Fruit fly (Drosophila melanogaster) whole organism, prepupa: ENCODE data around the gene Coa7.

Source experiments
- Blimp-1 ChIP-seq: fragments of 200-800 bp; sonication (Bioruptor generic); optimal IDR thresholded peaks from 3 replicates; lab custom pipeline; 2017; ENCODE audit warnings: missing biosample characterization, missing genetic modification characterization, mild to moderate bottlenecking, moderate library complexity, missing genetic modification reagents
- CG10631 ChIP-seq: fragments of 200-800 bp; sonication (Bioruptor generic); optimal IDR thresholded peaks from 2 replicates; lab custom pipeline; 2016; ENCODE audit warnings: missing biosample characterization, missing genetic modification characterization
- CG11762 ChIP-seq: fragments of 200-800 bp; sonication (Bioruptor generic); optimal IDR thresholded peaks from 3 replicates; lab custom pipeline; 2016; ENCODE audit warnings: missing biosample characterization, missing genetic modification characterization; ENCODE audit not compliant: insufficient read depth
- CG11902 ChIP-seq: fragments of 200-800 bp; sonication (Bioruptor generic); optimal IDR thresholded peaks from 3 replicates; lab custom pipeline; 2016; ENCODE audit warnings: missing biosample characterization, missing genetic modification characterization
- CG1621 ChIP-seq: fragments of 200-800 bp; sonication (Bioruptor generic); optimal IDR thresholded peaks from 3 replicates; lab custom pipeline; 2018; ENCODE audit warnings: missing biosample characterization, mild to moderate bottlenecking, missing genetic modification characterization
- CG32006 ChIP-seq: fragments of 200-800 bp; sonication (Bioruptor generic); optimal IDR thresholded peaks from 3 replicates; lab custom pipeline; 2017; ENCODE audit warnings: missing biosample characterization, mild to moderate bottlenecking, missing genetic modification characterization
- CG4318 ChIP-seq: fragments of 200-800 bp; sonication (Bioruptor generic); optimal IDR thresholded peaks from 3 replicates; lab custom pipeline; 2017; ENCODE audit warnings: missing biosample characterization, mild to moderate bottlenecking, missing genetic modification characterization
- CG6163 ChIP-seq: fragments of 200-800 bp; sonication (Bioruptor generic); IDR thresholded peaks from 3 replicates; pipeline ENCODE4 v1.3.6; 2022; ENCODE audit warnings: missing biosample characterization, missing genetic modification characterization
- CG6854 ChIP-seq: fragments of 200-800 bp; sonication (Bioruptor generic); optimal IDR thresholded peaks from 2 replicates; lab custom pipeline; 2017; ENCODE audit warnings: missing biosample characterization, mild to moderate bottlenecking, missing genetic modification characterization
- CG8119 ChIP-seq: fragments of 200-800 bp; sonication (Bioruptor generic); IDR thresholded peaks from 3 replicates; pipeline ENCODE4 v1.3.6; 2022; ENCODE audit warnings: missing biosample characterization, missing genetic modification characterization
- CG8319 ChIP-seq: fragments of 200-800 bp; sonication (Bioruptor generic); optimal IDR thresholded peaks from 3 replicates; lab custom pipeline; 2016; ENCODE audit warnings: missing biosample characterization, missing genetic modification characterization
- CG9139 ChIP-seq: fragments of 200-800 bp; sonication (Bioruptor generic); optimal IDR thresholded peaks from 3 replicates; lab custom pipeline; 2017; ENCODE audit warnings: missing biosample characterization, mild to moderate bottlenecking, missing genetic modification characterization
- Eip78C ChIP-seq: fragments of 200-800 bp; sonication (Bioruptor generic); peaks from one replicate; lab custom pipeline; 2016; ENCODE audit warnings: missing biosample characterization, missing genetic modification characterization
- Ets96B ChIP-seq: fragments of 200-800 bp; optimal IDR thresholded peaks from 2 replicates; lab custom pipeline; 2019; ENCODE audit warnings: missing biosample characterization, mild to moderate bottlenecking, missing genetic modification characterization, moderate library complexity
- Hr39 ChIP-seq: fragments of 200-800 bp; sonication (Bioruptor generic); optimal IDR thresholded peaks from 2 replicates; lab custom pipeline; 2016; ENCODE audit warnings: missing biosample characterization, missing genetic modification characterization
- Lpt ChIP-seq: fragments of 200-800 bp; sonication (Bioruptor generic); optimal IDR thresholded peaks from 3 replicates; lab custom pipeline; 2016; ENCODE audit warnings: missing biosample characterization, missing genetic modification characterization
- Met ChIP-seq: fragments of 200-800 bp; sonication (Bioruptor generic); optimal IDR thresholded peaks from 3 replicates; lab custom pipeline; 2016; ENCODE audit warnings: missing biosample characterization, missing genetic modification characterization
- acj6 ChIP-seq: fragments of 200-800 bp; sonication (Bioruptor generic); optimal IDR thresholded peaks from 3 replicates; lab custom pipeline; 2016; ENCODE audit warnings: missing biosample characterization, missing genetic modification characterization
- eg ChIP-seq: fragments of 200-800 bp; sonication (Bioruptor generic); IDR thresholded peaks from 3 replicates; pipeline ENCODE4 v1.3.6; 2022; ENCODE audit warnings: missing biosample characterization, missing genetic modification characterization
- fd85E ChIP-seq: fragments of 200-800 bp; sonication (Bioruptor generic); optimal IDR thresholded peaks from 3 replicates; lab custom pipeline; 2016; ENCODE audit warnings: missing biosample characterization, missing genetic modification characterization
- fkh ChIP-seq: fragments of 200-800 bp; sonication (Bioruptor generic); optimal IDR thresholded peaks from 3 replicates; lab custom pipeline; 2017; ENCODE audit warnings: missing biosample characterization, mild to moderate bottlenecking, missing genetic modification characterization, moderate library complexity
- lz ChIP-seq: fragments of 200-800 bp; sonication (Bioruptor generic); optimal IDR thresholded peaks from 3 replicates; lab custom pipeline; 2016; ENCODE audit warnings: missing biosample characterization, missing genetic modification characterization
- pdm3 ChIP-seq: fragments of 200-800 bp; sonication (Bioruptor generic); optimal IDR thresholded peaks from 3 replicates; lab custom pipeline; 2016; ENCODE audit warnings: missing biosample characterization, missing genetic modification characterization
- salr ChIP-seq, 2 experiments: fragments of 200-800 bp; sonication (Bioruptor generic); optimal IDR thresholded peaks; 3 replicates each; lab custom pipeline; 2016 to 2018; ENCODE audit warnings: missing biosample characterization in 2 of 2, missing genetic modification characterization in 2 of 2, mild to moderate bottlenecking in 1 of 2
- svp ChIP-seq: fragments of 200-800 bp; sonication (Bioruptor generic); peaks from one replicate; lab custom pipeline; 2016; ENCODE audit warnings: missing biosample characterization, missing genetic modification characterization
- topi ChIP-seq: fragments of 200-800 bp; sonication (Bioruptor generic); optimal IDR thresholded peaks from 3 replicates; lab custom pipeline; 2016; ENCODE audit warnings: missing biosample characterization, missing genetic modification characterization
- vri ChIP-seq: fragments of 200-800 bp; sonication (Bioruptor generic); optimal IDR thresholded peaks from 3 replicates; lab custom pipeline; 2016; ENCODE audit warnings: missing biosample characterization, mild to moderate bottlenecking, missing genetic modification characterization

Gene Coa7

dm6 chrX:23011203-23011602 lies 2.1 kb upstream of the Coa7 start, which contains the start of gene FucTC:
FucTC (minus strand) TSS chrX:23011303.
- no peak for TF ChIP-seq salr (GFP tag; optimal IDR thresholded peaks at IDR 0.05; lab: Kevin White, UChicago)
- TF ChIP-seq lz: no peak
- no peak for TF ChIP-seq fd85E
- no peak for TF ChIP-seq Lpt (GFP tag; lab: Kevin White, UChicago)
- no peak for TF ChIP-seq Eip78C
- TF ChIP-seq CG8119 (GFP tag; lab: Robert Waterston, UW): no peak
- TF ChIP-seq topi (GFP tag; lab: Kevin White, UChicago): no peak
- no peak for TF ChIP-seq eg (GFP tag; lab: Robert Waterston, UW)
- TF ChIP-seq Hr39: no peak
- no peak for TF ChIP-seq CG9139 (GFP tag; lab: Kevin White, UChicago)
- no peak for TF ChIP-seq CG8319 (GFP tag; lab: Kevin White, UChicago)
- TF ChIP-seq Met (GFP tag; lab: Kevin White, UChicago): no peak
- TF ChIP-seq CG6163: no peak
- TF ChIP-seq CG32006 (GFP tag; lab: Kevin White, UChicago): no peak

- TF ChIP-seq svp (peak; percentile 79), Blimp-1 (GFP tag; lab: Kevin White, UChicago) (no peak)
Measured at dm6 chrX:23011859-23012258, 1.4 kb upstream of the Coa7 start.

dm6 chrX:23022598-23022997 lies 9.3 kb downstream of the Coa7 start, which contains the start of gene zyd:
zyd (plus strand) TSS chrX:23022898.
- no peak for TF ChIP-seq Blimp-1 (GFP tag; lab: Kevin White, UChicago)
- no peak for TF ChIP-seq CG9139 (GFP tag; lab: Kevin White, UChicago)
- TF ChIP-seq eg (GFP tag; lab: Robert Waterston, UW): no peak
- TF ChIP-seq CG11762 (GFP tag; lab: Kevin White, UChicago): no peak
- no peak for TF ChIP-seq CG6854
- no peak for TF ChIP-seq CG4318
- no peak for TF ChIP-seq salr (GFP tag; optimal IDR thresholded peaks at IDR 0.05; lab: Kevin White, UChicago)
- no peak for TF ChIP-seq CG10631 (GFP tag; lab: Kevin White, UChicago)
- no peak for TF ChIP-seq CG11902 (GFP tag; lab: Kevin White, UChicago)
- TF ChIP-seq pdm3 (GFP tag; lab: Kevin White, UChicago): no peak
- no peak for TF ChIP-seq vri (GFP tag; lab: Kevin White, UChicago)
- no peak for TF ChIP-seq CG1621 (tag; lab: Kevin White, UChicago)
- TF ChIP-seq fd85E: no peak
- TF ChIP-seq Hr39: no peak
- no peak for TF ChIP-seq Ets96B (tag; lab: Kevin White, UChicago)
- TF ChIP-seq fkh (GFP tag; lab: Kevin White, UChicago): no peak

- TF ChIP-seq salr (GFP tag; optimal IDR thresholded peaks at IDR 0.05; lab: Kevin White, UChicago): no peak
- no peak for TF ChIP-seq acj6
- TF ChIP-seq CG32006 (GFP tag; lab: Kevin White, UChicago): no peak
Measured at dm6 chrX:23035766-23036165, 22.5 kb downstream of the Coa7 start, which contains the start of gene CG12061. CG12061 (plus strand) TSS chrX:23036066.
